Worm (Caenorhabditis elegans): Measurements from ENCODE around the gene srx-12.

srx-12 gene

ce11 chrIV:1009546-1009945 is 36.2 kb upstream of the srx-12 start, which contains the start of gene Y55F3AM.9 (continued):
- no peak for TF ChIP-seq K11D2.4 (GFP tag; IDR thresholded peaks at IDR 0.05)
- no peak for TF ChIP-seq ZK185.1 (tag; optimal IDR thresholded peaks at IDR 0.05; ENCODE audit: poor library complexity, severe bottlenecking)
- no peak for TF ChIP-seq F57A8.1 (GFP tag; optimal IDR thresholded peaks at IDR 0.05)
- TF ChIP-seq T26A5.8 (tag; optimal IDR thresholded peaks at IDR 0.05) = no peak
- no peak for TF ChIP-seq nhr-120 (GFP tag; IDR thresholded peaks at IDR 0.05)
- TF ChIP-seq attf-5 (GFP tag; optimal IDR thresholded peaks at IDR 0.05) = peak; percentile 48
- peak in 1 of 3 experiments; percentile 22 for TF ChIP-seq lin-35 (GFP tag; optimal IDR thresholded peaks at IDR 0.05)
- 0 out of 2 replicates have a peak, but pooled peaks have one; percentile 13 for TF ChIP-seq ztf-28 (GFP tag; IDR thresholded peaks at IDR 0.05)
- no peak for TF ChIP-seq B0035.1 (tag; optimal IDR thresholded peaks at IDR 0.05)
- no peak for TF ChIP-seq ceh-58 (GFP tag; IDR thresholded peaks at IDR 0.05)
- TF ChIP-seq die-1 (tag; optimal IDR thresholded peaks at IDR 0.05) = no peak
- no peak for TF ChIP-seq attf-3 (GFP tag; conservative IDR thresholded peaks at IDR 0.05)
- TF ChIP-seq repo-1 (tag; optimal IDR thresholded peaks at IDR 0.05) = no peak
- TF ChIP-seq ceh-100 (GFP tag; IDR thresholded peaks at IDR 0.05) = no peak
- TF ChIP-seq T07F8.4 (tag; optimal IDR thresholded peaks at IDR 0.05) = no peak
- no peak for TF ChIP-seq madf-8 (GFP tag; conservative IDR thresholded peaks at IDR 0.05)
- TF ChIP-seq fkh-3 (tag; optimal IDR thresholded peaks at IDR 0.05) = no peak
- peak; percentile 7 for TF ChIP-seq lin-54 (GFP tag; optimal IDR thresholded peaks at IDR 0.05)
- no peak for TF ChIP-seq D2030.7 (GFP tag; IDR thresholded peaks at IDR 0.05)
- TF ChIP-seq snpc-1.1 (tag; optimal IDR thresholded peaks at IDR 0.05; ENCODE audit: insufficient read depth) = peak; percentile 19
- TF ChIP-seq B0336.3 (GFP tag; IDR thresholded peaks at IDR 0.05) = no peak
- TF ChIP-seq nhr-179 (tag; optimal IDR thresholded peaks at IDR 0.05) = no peak
- TF ChIP-seq hmg-1.2 (GFP tag; IDR thresholded peaks at IDR 0.05) = no peak
- TF ChIP-seq ekl-4 (GFP tag; IDR thresholded peaks at IDR 0.05) = no peak
- no peak for TF ChIP-seq F55B11.4 (tag; optimal IDR thresholded peaks at IDR 0.05; ENCODE audit: borderline replicate concordance, insufficient read depth)
- peak; percentile 52 for TF ChIP-seq F33H1.4 (GFP tag; IDR thresholded peaks at IDR 0.05)
- TF ChIP-seq dox-1 (GFP tag; IDR thresholded peaks at IDR 0.05) = 0 out of 2 replicates have a peak, but pooled peaks have one; percentile 39
- no peak for TF ChIP-seq rec-8 (tag; optimal IDR thresholded peaks at IDR 0.05)
- TF ChIP-seq Y53F4B.3 (GFP tag; IDR thresholded peaks at IDR 0.05) = no peak
- no peak for TF ChIP-seq ccch-3 (GFP tag; optimal IDR thresholded peaks at IDR 0.05)
- TF ChIP-seq mxl-1 (tag; optimal IDR thresholded peaks at IDR 0.05) = no peak
- TF ChIP-seq aptf-3 (GFP tag; IDR thresholded peaks at IDR 0.05) = no peak
- no peak for TF ChIP-seq dpl-1 (GFP tag; optimal IDR thresholded peaks at IDR 0.05)
- TF ChIP-seq aptf-2 (GFP tag; conservative IDR thresholded peaks at IDR 0.05) = no peak
- TF ChIP-seq madf-6 (GFP tag; IDR thresholded peaks at IDR 0.05) = peak; percentile 51; the same call in 1 of the 2 replicates
- no peak for TF ChIP-seq C17E4.6 (GFP tag; IDR thresholded peaks at IDR 0.05)
- no peak for TF ChIP-seq Y67H2A.10 (GFP tag; conservative IDR thresholded peaks at IDR 0.05)
- no peak for TF ChIP-seq mel-28 (tag; optimal IDR thresholded peaks at IDR 0.05; ENCODE audit: borderline replicate concordance)
- TF ChIP-seq Y56A3A.18 (GFP tag; IDR thresholded peaks at IDR 0.05) = no peak
- no peak for TF ChIP-seq hsf-1 (GFP tag; IDR thresholded peaks at IDR 0.05)
- TF ChIP-seq egl-44 (GFP tag; IDR thresholded peaks at IDR 0.05) = no peak

Data from whole organism, young adult.